Fruit fly (Drosophila melanogaster) whole organism, prepupa: ENCODE data around the gene wake.

Source experiments
- Blimp-1 ChIP-seq: fragments of 200-800 bp; sonication (Bioruptor generic); optimal IDR thresholded peaks from 3 replicates; lab custom pipeline; 2017; ENCODE audit warnings: missing biosample characterization, missing genetic modification characterization, mild to moderate bottlenecking, moderate library complexity, missing genetic modification reagents
- CG10631 ChIP-seq: fragments of 200-800 bp; sonication (Bioruptor generic); optimal IDR thresholded peaks from 2 replicates; lab custom pipeline; 2016; ENCODE audit warnings: missing biosample characterization, missing genetic modification characterization
- CG10669 ChIP-seq: fragments of 200-800 bp; sonication (Bioruptor generic); optimal IDR thresholded peaks from 3 replicates; lab custom pipeline; 2018; ENCODE audit warnings: missing biosample characterization, mild to moderate bottlenecking, missing genetic modification characterization, moderate library complexity
- CG11294 ChIP-seq: fragments of 200-800 bp; sonication (Bioruptor generic); IDR thresholded peaks from 2 replicates; pipeline ENCODE4 v1.3.6; 2022; ENCODE audit warnings: missing biosample characterization, missing genetic modification characterization
- CG11762 ChIP-seq: fragments of 200-800 bp; sonication (Bioruptor generic); optimal IDR thresholded peaks from 3 replicates; lab custom pipeline; 2016; ENCODE audit warnings: missing biosample characterization, missing genetic modification characterization; ENCODE audit not compliant: insufficient read depth
- CG11902 ChIP-seq: fragments of 200-800 bp; sonication (Bioruptor generic); optimal IDR thresholded peaks from 3 replicates; lab custom pipeline; 2016; ENCODE audit warnings: missing biosample characterization, missing genetic modification characterization
- CG15336 ChIP-seq: fragments of 200-800 bp; sonication (Bioruptor generic); IDR thresholded peaks from 2 replicates; pipeline ENCODE4 v1.3.6; 2022; ENCODE audit warnings: missing biosample characterization, missing genetic modification characterization
- CG16779 ChIP-seq: fragments of 200-800 bp; sonication (Bioruptor generic); optimal IDR thresholded peaks from 3 replicates; lab custom pipeline; 2017; ENCODE audit warnings: missing biosample characterization, mild to moderate bottlenecking, missing genetic modification characterization
- CG3032 ChIP-seq: fragments of 200-800 bp; optimal IDR thresholded peaks from 2 replicates; lab custom pipeline; 2019; ENCODE audit warnings: missing biosample characterization, mild to moderate bottlenecking, missing genetic modification characterization, moderate library complexity
- CG31627 ChIP-seq: fragments of 200-800 bp; sonication (Bioruptor generic); optimal IDR thresholded peaks from 3 replicates; lab custom pipeline; 2016; ENCODE audit warnings: missing biosample characterization, missing genetic modification characterization
- CG32006 ChIP-seq: fragments of 200-800 bp; sonication (Bioruptor generic); optimal IDR thresholded peaks from 3 replicates; lab custom pipeline; 2017; ENCODE audit warnings: missing biosample characterization, mild to moderate bottlenecking, missing genetic modification characterization
- CG3919 ChIP-seq: fragments of 200-800 bp; sonication (Bioruptor generic); optimal IDR thresholded peaks from 3 replicates; lab custom pipeline; 2016; ENCODE audit warnings: missing biosample characterization, missing genetic modification characterization
- CG4318 ChIP-seq: fragments of 200-800 bp; sonication (Bioruptor generic); optimal IDR thresholded peaks from 3 replicates; lab custom pipeline; 2017; ENCODE audit warnings: missing biosample characterization, mild to moderate bottlenecking, missing genetic modification characterization
- CG6163 ChIP-seq: fragments of 200-800 bp; sonication (Bioruptor generic); IDR thresholded peaks from 3 replicates; pipeline ENCODE4 v1.3.6; 2022; ENCODE audit warnings: missing biosample characterization, missing genetic modification characterization
- CG6792 ChIP-seq: fragments of 200-800 bp; sonication (Bioruptor generic); optimal IDR thresholded peaks from 3 replicates; lab custom pipeline; 2016; ENCODE audit warnings: missing biosample characterization, missing genetic modification characterization
- CG6808 ChIP-seq: fragments of 200-800 bp; sonication (Bioruptor generic); optimal IDR thresholded peaks from 3 replicates; lab custom pipeline; 2017; ENCODE audit warnings: missing biosample characterization, missing genetic modification characterization, mild to moderate bottlenecking, moderate library complexity, missing genetic modification reagents
- CG7368 ChIP-seq: fragments of 200-800 bp; sonication (Bioruptor generic); optimal IDR thresholded peaks from 3 replicates; lab custom pipeline; 2016; ENCODE audit warnings: missing biosample characterization, missing genetic modification characterization
- CG8119 ChIP-seq: fragments of 200-800 bp; sonication (Bioruptor generic); IDR thresholded peaks from 3 replicates; pipeline ENCODE4 v1.3.6; 2022; ENCODE audit warnings: missing biosample characterization, missing genetic modification characterization
- CG8632 ChIP-seq: fragments of 200-800 bp; sonication (Bioruptor generic); optimal IDR thresholded peaks from 3 replicates; lab custom pipeline; 2016; ENCODE audit warnings: missing biosample characterization, missing genetic modification characterization
- Eip75B ChIP-seq: fragments of 200-800 bp; sonication (Bioruptor generic); optimal IDR thresholded peaks from 3 replicates; lab custom pipeline; 2016; ENCODE audit warnings: missing biosample characterization, missing genetic modification characterization
- Eip93F ChIP-seq: fragments of 200-800 bp; sonication (Bioruptor generic); optimal IDR thresholded peaks from 2 replicates; lab custom pipeline; 2016; ENCODE audit warnings: missing biosample characterization, mild to moderate bottlenecking, missing genetic modification characterization
- Gug ChIP-seq: fragments of 200-800 bp; sonication (Bioruptor generic); IDR thresholded peaks from 2 replicates; pipeline ENCODE4 v1.3.6; 2022; ENCODE audit warnings: missing biosample characterization, missing genetic modification characterization
- Hr38 ChIP-seq: sonication (Bioruptor generic); optimal IDR thresholded peaks from 2 replicates; lab custom pipeline; 2016; ENCODE audit warnings: missing biosample characterization, missing genetic modification characterization
- Lpt ChIP-seq: fragments of 200-800 bp; sonication (Bioruptor generic); optimal IDR thresholded peaks from 3 replicates; lab custom pipeline; 2016; ENCODE audit warnings: missing biosample characterization, missing genetic modification characterization
- Met ChIP-seq: fragments of 200-800 bp; sonication (Bioruptor generic); optimal IDR thresholded peaks from 3 replicates; lab custom pipeline; 2016; ENCODE audit warnings: missing biosample characterization, missing genetic modification characterization
- Smox ChIP-seq: fragments of 200-800 bp; sonication (Bioruptor generic); optimal IDR thresholded peaks from 3 replicates; lab custom pipeline; 2016; ENCODE audit warnings: missing biosample characterization, missing genetic modification characterization
- Sox14 ChIP-seq: fragments of 200-800 bp; sonication (Bioruptor generic); optimal IDR thresholded peaks from 3 replicates; lab custom pipeline; 2016; ENCODE audit warnings: missing biosample characterization, missing genetic modification characterization
- Sox15 ChIP-seq: fragments of 200-800 bp; sonication (Bioruptor generic); optimal IDR thresholded peaks from 3 replicates; lab custom pipeline; 2016; ENCODE audit warnings: missing biosample characterization, missing genetic modification characterization
- achi ChIP-seq: fragments of 200-800 bp; sonication (Bioruptor generic); optimal IDR thresholded peaks from 3 replicates; lab custom pipeline; 2016; ENCODE audit warnings: missing biosample characterization, missing genetic modification characterization
- acj6 ChIP-seq: fragments of 200-800 bp; sonication (Bioruptor generic); optimal IDR thresholded peaks from 3 replicates; lab custom pipeline; 2016; ENCODE audit warnings: missing biosample characterization, missing genetic modification characterization
- cyc ChIP-seq: fragments of 200-800 bp; sonication (Bioruptor generic); optimal IDR thresholded peaks from 3 replicates; lab custom pipeline; 2016; ENCODE audit warnings: missing biosample characterization, missing genetic modification characterization
- dac ChIP-seq: fragments of 200-800 bp; sonication (Bioruptor generic); optimal IDR thresholded peaks from 2 replicates; lab custom pipeline; 2017; ENCODE audit warnings: missing biosample characterization, mild to moderate bottlenecking, missing genetic modification characterization
- eg ChIP-seq: fragments of 200-800 bp; sonication (Bioruptor generic); IDR thresholded peaks from 3 replicates; pipeline ENCODE4 v1.3.6; 2022; ENCODE audit warnings: missing biosample characterization, missing genetic modification characterization
- fd59A ChIP-seq: fragments of 200-800 bp; sonication (Bioruptor generic); optimal IDR thresholded peaks from 2 replicates; lab custom pipeline; 2017; ENCODE audit warnings: missing biosample characterization, mild to moderate bottlenecking, missing genetic modification characterization, missing genetic modification reagents
- fkh ChIP-seq: fragments of 200-800 bp; sonication (Bioruptor generic); optimal IDR thresholded peaks from 3 replicates; lab custom pipeline; 2017; ENCODE audit warnings: missing biosample characterization, mild to moderate bottlenecking, missing genetic modification characterization, moderate library complexity
- net ChIP-seq: fragments of 200-800 bp; sonication (Bioruptor generic); optimal IDR thresholded peaks from 3 replicates; lab custom pipeline; 2016; ENCODE audit warnings: missing biosample characterization, missing genetic modification characterization
- pdm3 ChIP-seq: fragments of 200-800 bp; sonication (Bioruptor generic); optimal IDR thresholded peaks from 3 replicates; lab custom pipeline; 2016; ENCODE audit warnings: missing biosample characterization, missing genetic modification characterization
- salr ChIP-seq, 2 experiments: fragments of 200-800 bp; sonication (Bioruptor generic); optimal IDR thresholded peaks; 3 replicates each; lab custom pipeline; 2016 to 2018; ENCODE audit warnings: missing biosample characterization in 2 of 2, missing genetic modification characterization in 2 of 2, mild to moderate bottlenecking in 1 of 2
- ss ChIP-seq, 2 experiments: fragments of 200-800 bp; sonication (Bioruptor generic); optimal IDR thresholded peaks; 2 replicates in 1 of 2; 3 replicates in 1 of 2; lab custom pipeline; 2017 to 2018; ENCODE audit warnings: mild to moderate bottlenecking in 2 of 2, missing biosample characterization in 2 of 2, missing genetic modification characterization in 2 of 2, moderate library complexity in 1 of 2
- vri ChIP-seq: fragments of 200-800 bp; sonication (Bioruptor generic); optimal IDR thresholded peaks from 3 replicates; lab custom pipeline; 2016; ENCODE audit warnings: missing biosample characterization, mild to moderate bottlenecking, missing genetic modification characterization

Gene wake

dm6 chr3R:22595293-22595868, 44.2 kb upstream of the wake start (continued):
- TF ChIP-seq CG10669 (GFP tag; lab: Kevin White, UChicago) = no peak
- no peak for TF ChIP-seq salr (GFP tag; optimal IDR thresholded peaks at IDR 0.05; lab: Kevin White, UChicago)
- no peak for TF ChIP-seq ss (GFP tag; optimal IDR thresholded peaks at IDR 0.05; lab: Kevin White, UChicago)
- peak; percentile 51 for TF ChIP-seq vri (GFP tag; lab: Kevin White, UChicago)
- TF ChIP-seq, all 60 proteins: peak for 3

- TF ChIP-seq Met (GFP tag; lab: Kevin White, UChicago) (no peak), Sox14 (GFP tag; lab: Kevin White, UChicago) (no peak), CG11902 (no peak), Sox15 (GFP tag; lab: Kevin White, UChicago) (no peak), fkh (GFP tag; lab: Kevin White, UChicago) (peak; percentile 95)
Measured at dm6 chr3R:22596450-22596849, 43.2 kb upstream of the wake start.

dm6 chr3R:22597344-22597954, 42.2 kb upstream of the wake start:
- TF ChIP-seq CG7368 (GFP tag; lab: Kevin White, UChicago) (peak; percentile 37), vri (GFP tag; lab: Kevin White, UChicago) (no peak), CG32006 (GFP tag; lab: Kevin White, UChicago) (peak; percentile 91), CG31627 (no peak), dac (GFP tag; lab: Kevin White, UChicago) (peak; percentile 76), CG11294 (peak; percentile 76), CG8632 (GFP tag; lab: Kevin White, UChicago) (no peak), eg (peak; percentile 94), Hr38 (GFP tag; lab: Kevin White, UChicago) (peak; percentile 44), salr (GFP tag; optimal IDR thresholded peaks at IDR 0.05; lab: Kevin White, UChicago) (peak in 1 of 2 experiments; percentile 21), CG10631 (GFP tag; lab: Kevin White, UChicago) (no peak), Blimp-1 (GFP tag; lab: Kevin White, UChicago) (peak; percentile 24), CG16779 (tag; lab: Kevin White, UChicago) (peak; percentile 40), Smox (GFP tag; lab: Kevin White, UChicago) (no peak), Lpt (GFP tag; lab: Kevin White, UChicago) (peak; percentile 65), CG3919 (GFP tag; lab: Kevin White, UChicago) (peak; percentile 68), CG6808 (GFP tag; lab: Kevin White, UChicago) (no peak), CG15336 (GFP tag; lab: Robert Waterston, UW) (peak; percentile 91), CG8119 (peak; percentile 90), fd59A (GFP tag; lab: Kevin White, UChicago) (no peak), CG11762 (GFP tag; lab: Kevin White, UChicago) (peak; percentile 48), CG4318 (GFP tag; lab: Kevin White, UChicago) (no peak), CG6163 (GFP tag; lab: Robert Waterston, UW) (peak; percentile 91), net (GFP tag; lab: Kevin White, UChicago) (peak; percentile 58), Gug (GFP tag; lab: Robert Waterston, UW) (peak; percentile 77), CG10669 (GFP tag; lab: Kevin White, UChicago) (no peak), Eip75B (GFP tag; lab: Kevin White, UChicago) (no peak)

dm6 chr3R:22598759-22599158, 40.8 kb upstream of the wake start:
- TF ChIP-seq CG3919 (GFP tag; lab: Kevin White, UChicago) (no peak), achi (GFP tag; lab: Kevin White, UChicago) (no peak), CG10631 (GFP tag; lab: Kevin White, UChicago) (no peak), ss (GFP tag; optimal IDR thresholded peaks at IDR 0.05; lab: Kevin White, UChicago) (no peak), acj6 (GFP tag; lab: Kevin White, UChicago) (no peak), CG6792 (no peak), CG3032 (tag; lab: Kevin White, UChicago) (no peak), CG11762 (GFP tag; lab: Kevin White, UChicago) (no peak), pdm3 (no peak), cyc (no peak), CG31627 (no peak), Eip93F (GFP tag; lab: Kevin White, UChicago) (no peak), Lpt (GFP tag; lab: Kevin White, UChicago) (no peak)
